Worm (Caenorhabditis elegans) whole organism, L3 larva: Measurements from ENCODE around the gene nhr-107.

Experiments used
- ZK546.5 ChIP-seq: sonication (generic microtip); optimal IDR thresholded peaks from 2 replicates; lab custom pipeline; 2017; ENCODE audit warnings: missing biosample characterization, missing genetic modification characterization
- aly-2 ChIP-seq: fragments of 150-350 bp; optimal IDR thresholded peaks from 2 replicates; lab custom pipeline; 2014; ENCODE audit warnings: missing biosample characterization, missing genetic modification characterization
- ama-1 ChIP-seq: fragments of 150-350 bp; optimal IDR thresholded peaks from 2 replicates; lab custom pipeline; 2018
- ceh-16 ChIP-seq: sonication (generic microtip); optimal IDR thresholded peaks from 2 replicates; lab custom pipeline; 2017; ENCODE audit warnings: missing biosample characterization, missing genetic modification characterization
- ceh-82 ChIP-seq: fragments of 150-350 bp; optimal IDR thresholded peaks from 2 replicates; lab custom pipeline; 2014; ENCODE audit warnings: missing biosample characterization, missing genetic modification characterization
- ceh-9 ChIP-seq: sonication (generic microtip); optimal IDR thresholded peaks from 2 replicates; lab custom pipeline; 2018; ENCODE audit warnings: missing biosample characterization, missing genetic modification characterization
- daf-12 ChIP-seq: fragments of 150-350 bp; optimal IDR thresholded peaks from 2 replicates; lab custom pipeline; 2014; ENCODE audit warnings: missing biosample characterization, missing genetic modification reagents, missing genetic modification characterization
- egl-5 ChIP-seq: fragments of 150-350 bp; optimal IDR thresholded peaks from 2 replicates; lab custom pipeline; 2017; ENCODE audit warnings: missing biosample characterization, missing genetic modification reagents, missing genetic modification characterization, inconsistent platforms
- elt-1 ChIP-seq: fragments of 150-350 bp; optimal IDR thresholded peaks from 2 replicates; lab custom pipeline; 2014; ENCODE audit warnings: missing biosample characterization, missing genetic modification characterization
- elt-2 ChIP-seq: sonication (generic microtip); optimal IDR thresholded peaks from 2 replicates; lab custom pipeline; 2016; ENCODE audit warnings: missing genetic modification reagents, mild to moderate bottlenecking, missing genetic modification characterization, missing compliant biosample characterization
- elt-3 ChIP-seq, 3 experiments: fragments of 150-350 bp in 1 of 3; sonication (generic microtip) in 2 of 3; optimal IDR thresholded peaks; 2 replicates in 2 of 3; 4 replicates in 1 of 3; lab custom pipeline; 2014 to 2017; ENCODE audit warnings: missing biosample characterization in 3 of 3, missing genetic modification characterization in 3 of 3
- eor-1 ChIP-seq, 2 experiments: fragments of 150-350 bp; optimal IDR thresholded peaks; 2 replicates each; lab custom pipeline; 2014 to 2018; ENCODE audit warnings: missing biosample characterization in 2 of 2, missing genetic modification characterization in 2 of 2
- hmg-11 ChIP-seq: sonication (generic microtip); optimal IDR thresholded peaks from 2 replicates; lab custom pipeline; 2016; ENCODE audit warnings: missing genetic modification characterization, missing compliant biosample characterization
- jun-1 ChIP-seq: fragments of 150-350 bp; optimal IDR thresholded peaks from 2 replicates; lab custom pipeline; 2014; ENCODE audit warnings: missing biosample characterization, missing genetic modification reagents, missing genetic modification characterization
- lin-15B ChIP-seq: fragments of 150-350 bp; optimal IDR thresholded peaks from 2 replicates; lab custom pipeline; 2014; ENCODE audit warnings: missing biosample characterization, missing genetic modification characterization
- lsy-12 ChIP-seq: sonication (generic microtip); optimal IDR thresholded peaks from 2 replicates; lab custom pipeline; 2016; ENCODE audit warnings: mild to moderate bottlenecking, missing genetic modification characterization, missing compliant biosample characterization
- mml-1 ChIP-seq: fragments of 150-350 bp; sonication (generic microtip); optimal IDR thresholded peaks from 3 replicates; lab custom pipeline; 2014; ENCODE audit warnings: missing biosample characterization, missing genetic modification characterization
- nfya-1 ChIP-seq: sonication (generic microtip); optimal IDR thresholded peaks from 2 replicates; lab custom pipeline; 2017; ENCODE audit warnings: missing genetic modification characterization, mild to moderate bottlenecking, missing compliant biosample characterization, antibody characterized with exemption, moderate library complexity; ENCODE audit not compliant: insufficient read depth
- nhr-11 ChIP-seq: fragments of 150-350 bp; optimal IDR thresholded peaks from 2 replicates; lab custom pipeline; 2014; ENCODE audit warnings: missing biosample characterization, missing genetic modification characterization
- nhr-12 ChIP-seq: fragments of 150-350 bp; optimal IDR thresholded peaks from 2 replicates; lab custom pipeline; 2014; ENCODE audit warnings: missing biosample characterization, missing genetic modification characterization
- nhr-28 ChIP-seq: fragments of 150-350 bp; optimal IDR thresholded peaks from 2 replicates; lab custom pipeline; 2014; ENCODE audit warnings: missing biosample characterization, missing genetic modification characterization
- nhr-67 ChIP-seq: fragments of 150-350 bp; optimal IDR thresholded peaks from 2 replicates; lab custom pipeline; 2014; ENCODE audit warnings: missing biosample characterization, missing genetic modification characterization
- nhr-77 ChIP-seq: fragments of 150-350 bp; optimal IDR thresholded peaks from 2 replicates; lab custom pipeline; 2014; ENCODE audit warnings: missing biosample characterization, missing genetic modification characterization
- pqm-1 ChIP-seq: fragments of 150-350 bp; optimal IDR thresholded peaks from 2 replicates; lab custom pipeline; 2017; ENCODE audit warnings: missing biosample characterization, missing genetic modification characterization, inconsistent platforms
- sea-2 ChIP-seq: fragments of 150-350 bp; sonication (generic microtip); optimal IDR thresholded peaks from 4 replicates; lab custom pipeline; 2014; ENCODE audit warnings: missing biosample characterization, missing genetic modification reagents, missing genetic modification characterization
- tbx-2 ChIP-seq: sonication (generic microtip); optimal IDR thresholded peaks from 2 replicates; lab custom pipeline; 2016; ENCODE audit warnings: mild to moderate bottlenecking, missing genetic modification characterization, missing compliant biosample characterization
- zag-1 ChIP-seq: fragments of 150-350 bp; optimal IDR thresholded peaks from 2 replicates; lab custom pipeline; 2014; ENCODE audit warnings: missing biosample characterization, missing genetic modification characterization
- ztf-4 ChIP-seq: fragments of 150-350 bp; optimal IDR thresholded peaks from 2 replicates; lab custom pipeline; 2014; ENCODE audit warnings: missing biosample characterization, missing genetic modification characterization

Gene nhr-107

DNA sequence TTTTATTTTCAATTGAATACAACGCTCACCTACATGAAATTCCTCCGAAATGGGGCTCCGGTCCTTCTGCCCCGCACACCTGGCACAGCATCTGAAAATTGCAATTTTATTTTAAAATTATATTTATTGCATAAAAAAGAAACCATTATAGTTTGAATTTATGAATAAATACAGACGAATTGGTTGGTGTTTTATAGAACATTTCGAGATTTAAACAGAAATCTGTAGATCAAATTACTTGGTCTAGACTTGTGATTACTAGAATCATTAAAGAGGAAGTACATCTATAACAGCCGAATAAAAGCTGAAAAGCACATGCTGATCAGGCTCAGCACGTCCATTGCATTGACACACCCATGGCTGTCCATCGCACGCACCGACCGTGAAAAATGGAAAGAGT is 5.1 kb downstream of the nhr-107 start, which contains the start of gene nhr-162:
Gene nhr-162 (minus strand): TSS at position 101 of the 400 bp plus-strand sequence.
- no peak for TF ChIP-seq ZK546.5
- TF ChIP-seq tbx-2 (tag; lab: Kevin White, UChicago): no peak
- no peak for TF ChIP-seq nfya-1 (tag; lab: Kevin White, UChicago)
- no peak for TF ChIP-seq elt-3 (tag; optimal IDR thresholded peaks at IDR 0.05; lab: Kevin White, UChicago)
- TF ChIP-seq, all 47 proteins: peak for 0

DNA sequence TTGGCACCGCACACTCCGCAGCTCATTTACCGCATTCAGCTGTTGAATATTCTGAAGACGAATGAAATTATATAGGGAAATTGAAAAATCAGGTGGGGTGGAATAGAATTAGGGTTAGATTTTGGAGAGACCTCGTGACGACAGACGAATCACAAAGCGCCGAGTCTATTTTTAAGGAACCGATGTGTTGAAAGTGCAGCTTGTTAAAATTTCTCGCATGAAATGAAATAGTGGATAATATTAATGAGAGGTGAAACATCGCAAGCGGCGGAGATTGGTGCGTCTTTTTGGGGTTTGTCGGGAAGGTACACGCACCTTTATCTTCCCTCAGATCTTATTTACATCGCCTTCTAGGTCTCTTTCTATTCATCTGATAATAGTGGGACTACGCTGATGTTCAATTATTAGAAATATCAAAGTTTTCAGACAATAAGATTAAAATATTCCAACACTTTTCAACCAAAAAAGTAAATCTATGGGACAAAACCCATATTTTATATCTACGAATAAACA is 7.2 kb downstream of the nhr-107 start, which contains the start of gene nhr-140:
Gene nhr-140 (minus strand): TSS at position 51 of the 513 bp plus-strand sequence.
- TF ChIP-seq egl-5 (tag; lab: Kevin White, UChicago) (no peak), mml-1 (tag; lab: Kevin White, UChicago) (no peak), nfya-1 (tag; lab: Kevin White, UChicago) (no peak), hmg-11 (tag; lab: Kevin White, UChicago) (no peak), ztf-4 (tag; lab: Kevin White, UChicago) (no peak), elt-2 (tag; lab: Kevin White, UChicago) (no peak), elt-1 (tag; lab: Kevin White, UChicago) (peak; percentile 56)

DNA sequence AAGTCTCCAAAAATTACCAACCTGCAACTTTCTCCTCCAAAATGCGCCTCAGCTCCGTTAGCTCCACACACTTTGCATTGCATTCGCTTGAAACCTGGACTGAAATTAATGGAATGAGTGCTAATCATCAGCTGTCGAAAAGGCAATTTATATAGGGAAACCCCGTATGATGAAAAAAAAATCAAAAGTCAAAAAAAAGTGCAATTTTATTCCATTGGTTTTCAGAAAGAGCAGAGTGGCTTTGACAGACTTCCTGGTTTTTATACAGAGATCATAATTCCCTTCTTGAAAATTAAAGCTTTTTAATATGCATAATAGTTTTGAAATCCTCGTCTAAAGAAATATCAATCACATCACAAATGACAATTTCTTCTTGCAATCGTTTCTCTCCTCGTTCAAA is 9.2 kb downstream of the nhr-107 start, which contains the start of gene nhr-139:
Gene nhr-139 (minus strand): TSS at position 101 of the 400 bp plus-strand sequence.
- TF ChIP-seq ztf-4 (tag; lab: Kevin White, UChicago): no peak
- TF ChIP-seq, all 47 proteins: peak for 0

DNA sequence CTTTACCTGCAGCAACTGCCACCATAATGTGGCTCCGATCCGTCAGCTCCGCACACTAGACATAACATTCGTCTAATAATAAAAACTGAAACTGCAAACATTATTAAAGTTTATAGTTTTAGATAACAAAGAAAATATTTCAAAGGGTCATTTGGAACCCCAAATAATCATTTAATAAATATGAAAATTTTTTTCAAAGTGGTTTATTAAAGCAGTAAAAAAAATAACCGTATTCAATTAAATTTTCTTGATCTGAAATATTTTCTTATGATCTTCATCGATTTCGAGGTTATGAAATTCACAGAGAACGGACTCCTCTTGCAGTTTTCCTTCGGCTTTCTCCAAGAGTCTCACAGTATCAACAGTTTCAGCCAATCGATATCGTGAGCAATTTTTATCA is 10.9 kb downstream of the nhr-107 start, which contains the start of gene nhr-163:
Gene nhr-163 (minus strand): TSS at position 101 of the 400 bp plus-strand sequence.
- TF ChIP-seq ceh-9 (tag; lab: Kevin White, UChicago) (no peak), ama-1 (no peak), pqm-1 (tag; lab: Kevin White, UChicago) (no peak), ztf-4 (tag; lab: Kevin White, UChicago) (no peak), aly-2 (tag; lab: Kevin White, UChicago) (no peak), tbx-2 (tag; lab: Kevin White, UChicago) (no peak), nhr-28 (tag; lab: Kevin White, UChicago) (no peak), nhr-77 (tag; lab: Kevin White, UChicago) (no peak), nhr-12 (tag; lab: Kevin White, UChicago) (no peak), ceh-16 (tag; lab: Kevin White, UChicago) (no peak), lsy-12 (tag; lab: Kevin White, UChicago) (no peak), daf-12 (tag; lab: Kevin White, UChicago) (no peak), nhr-67 (no peak), elt-1 (tag; lab: Kevin White, UChicago) (no peak), ceh-82 (no peak), zag-1 (tag; lab: Kevin White, UChicago) (no peak), sea-2 (GFP tag; lab: Kevin White, UChicago) (no peak), nfya-1 (tag; lab: Kevin White, UChicago) (no peak)

- TF ChIP-seq ceh-82 (no peak), ama-1 (no peak), jun-1 (tag; lab: Kevin White, UChicago) (no peak), lin-15B (no peak), nfya-1 (tag; lab: Kevin White, UChicago) (no peak), nhr-11 (tag; lab: Kevin White, UChicago) (no peak), tbx-2 (tag; lab: Kevin White, UChicago) (no peak), sea-2 (GFP tag; lab: Kevin White, UChicago) (no peak), eor-1 (tag; optimal IDR thresholded peaks at IDR 0.05; lab: Kevin White, UChicago) (no peak), zag-1 (tag; lab: Kevin White, UChicago) (no peak)
- TF ChIP-seq, all 47 proteins: peak for 0
These were observed 14.1 kb downstream of the nhr-107 start, which contains the start of gene nhr-161 for ce11 chrV:6982813-6983212. nhr-161 (minus strand) TSS chrV:6982913.

DNA sequence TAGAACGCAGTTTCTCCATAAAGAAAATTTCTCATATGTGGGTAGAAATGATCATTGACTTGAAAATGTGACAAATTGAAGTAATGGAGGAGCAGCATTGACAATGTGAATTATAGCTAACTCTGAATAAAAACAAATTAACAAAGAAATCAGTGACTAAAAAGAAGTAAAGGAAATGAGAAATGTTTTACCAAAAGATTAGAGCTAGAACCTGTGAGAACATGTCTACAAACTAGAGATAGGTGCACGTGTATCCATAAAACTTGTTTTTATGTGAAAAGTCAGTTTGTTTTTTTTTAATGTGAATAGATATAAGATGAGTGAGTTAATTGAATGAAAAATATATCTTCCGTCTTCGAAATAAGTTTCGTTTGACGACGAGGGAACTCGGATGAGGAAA is 17.9 kb downstream of the nhr-107 start, which contains the start of gene sre-12:
Gene sre-12 (minus strand): TSS at position 101 of the 400 bp plus-strand sequence.
- TF ChIP-seq nhr-12 (tag; lab: Kevin White, UChicago): no peak
- TF ChIP-seq egl-5 (tag; lab: Kevin White, UChicago): no peak
